Fruit fly (Drosophila melanogaster) whole organism, prepupa: ENCODE measurements around the gene CG4325.
A peak's percentile ranks its signal among the peaks of the same experiment; 100 is the strongest.

Source experiments
- Blimp-1 ChIP-seq: fragments of 200-800 bp; sonication (Bioruptor generic); optimal IDR thresholded peaks from 3 replicates; lab custom pipeline; 2017; ENCODE audit warnings: missing biosample characterization, missing genetic modification characterization, mild to moderate bottlenecking, moderate library complexity, missing genetic modification reagents
- CG10631 ChIP-seq: fragments of 200-800 bp; sonication (Bioruptor generic); optimal IDR thresholded peaks from 2 replicates; lab custom pipeline; 2016; ENCODE audit warnings: missing biosample characterization, missing genetic modification characterization
- CG10669 ChIP-seq: fragments of 200-800 bp; sonication (Bioruptor generic); optimal IDR thresholded peaks from 3 replicates; lab custom pipeline; 2018; ENCODE audit warnings: missing biosample characterization, mild to moderate bottlenecking, missing genetic modification characterization, moderate library complexity
- CG11294 ChIP-seq: fragments of 200-800 bp; sonication (Bioruptor generic); IDR thresholded peaks from 2 replicates; pipeline ENCODE4 v1.3.6; 2022; ENCODE audit warnings: missing biosample characterization, missing genetic modification characterization
- CG11902 ChIP-seq: fragments of 200-800 bp; sonication (Bioruptor generic); optimal IDR thresholded peaks from 3 replicates; lab custom pipeline; 2016; ENCODE audit warnings: missing biosample characterization, missing genetic modification characterization
- CG15336 ChIP-seq: fragments of 200-800 bp; sonication (Bioruptor generic); IDR thresholded peaks from 2 replicates; pipeline ENCODE4 v1.3.6; 2022; ENCODE audit warnings: missing biosample characterization, missing genetic modification characterization
- CG1621 ChIP-seq: fragments of 200-800 bp; sonication (Bioruptor generic); optimal IDR thresholded peaks from 3 replicates; lab custom pipeline; 2018; ENCODE audit warnings: missing biosample characterization, mild to moderate bottlenecking, missing genetic modification characterization
- CG16779 ChIP-seq: fragments of 200-800 bp; sonication (Bioruptor generic); optimal IDR thresholded peaks from 3 replicates; lab custom pipeline; 2017; ENCODE audit warnings: missing biosample characterization, mild to moderate bottlenecking, missing genetic modification characterization
- CG3032 ChIP-seq: fragments of 200-800 bp; optimal IDR thresholded peaks from 2 replicates; lab custom pipeline; 2019; ENCODE audit warnings: missing biosample characterization, mild to moderate bottlenecking, missing genetic modification characterization, moderate library complexity
- CG31627 ChIP-seq: fragments of 200-800 bp; sonication (Bioruptor generic); optimal IDR thresholded peaks from 3 replicates; lab custom pipeline; 2016; ENCODE audit warnings: missing biosample characterization, missing genetic modification characterization
- CG32006 ChIP-seq: fragments of 200-800 bp; sonication (Bioruptor generic); optimal IDR thresholded peaks from 3 replicates; lab custom pipeline; 2017; ENCODE audit warnings: missing biosample characterization, mild to moderate bottlenecking, missing genetic modification characterization
- CG3919 ChIP-seq: fragments of 200-800 bp; sonication (Bioruptor generic); optimal IDR thresholded peaks from 3 replicates; lab custom pipeline; 2016; ENCODE audit warnings: missing biosample characterization, missing genetic modification characterization
- CG4318 ChIP-seq: fragments of 200-800 bp; sonication (Bioruptor generic); optimal IDR thresholded peaks from 3 replicates; lab custom pipeline; 2017; ENCODE audit warnings: missing biosample characterization, mild to moderate bottlenecking, missing genetic modification characterization
- CG6163 ChIP-seq: fragments of 200-800 bp; sonication (Bioruptor generic); IDR thresholded peaks from 3 replicates; pipeline ENCODE4 v1.3.6; 2022; ENCODE audit warnings: missing biosample characterization, missing genetic modification characterization
- CG6276 ChIP-seq: fragments of 200-800 bp; sonication (Bioruptor generic); optimal IDR thresholded peaks from 2 replicates; lab custom pipeline; 2017; ENCODE audit warnings: missing biosample characterization, mild to moderate bottlenecking, missing genetic modification characterization
- CG6792 ChIP-seq: fragments of 200-800 bp; sonication (Bioruptor generic); optimal IDR thresholded peaks from 3 replicates; lab custom pipeline; 2016; ENCODE audit warnings: missing biosample characterization, missing genetic modification characterization
- CG6808 ChIP-seq: fragments of 200-800 bp; sonication (Bioruptor generic); optimal IDR thresholded peaks from 3 replicates; lab custom pipeline; 2017; ENCODE audit warnings: missing biosample characterization, missing genetic modification characterization, mild to moderate bottlenecking, moderate library complexity, missing genetic modification reagents
- CG7368 ChIP-seq: fragments of 200-800 bp; sonication (Bioruptor generic); optimal IDR thresholded peaks from 3 replicates; lab custom pipeline; 2016; ENCODE audit warnings: missing biosample characterization, missing genetic modification characterization
- CG8119 ChIP-seq: fragments of 200-800 bp; sonication (Bioruptor generic); IDR thresholded peaks from 3 replicates; pipeline ENCODE4 v1.3.6; 2022; ENCODE audit warnings: missing biosample characterization, missing genetic modification characterization
- CG8319 ChIP-seq: fragments of 200-800 bp; sonication (Bioruptor generic); optimal IDR thresholded peaks from 3 replicates; lab custom pipeline; 2016; ENCODE audit warnings: missing biosample characterization, missing genetic modification characterization
- CG8632 ChIP-seq: fragments of 200-800 bp; sonication (Bioruptor generic); optimal IDR thresholded peaks from 3 replicates; lab custom pipeline; 2016; ENCODE audit warnings: missing biosample characterization, missing genetic modification characterization
- CG9139 ChIP-seq: fragments of 200-800 bp; sonication (Bioruptor generic); optimal IDR thresholded peaks from 3 replicates; lab custom pipeline; 2017; ENCODE audit warnings: missing biosample characterization, mild to moderate bottlenecking, missing genetic modification characterization
- Eip75B ChIP-seq: fragments of 200-800 bp; sonication (Bioruptor generic); optimal IDR thresholded peaks from 3 replicates; lab custom pipeline; 2016; ENCODE audit warnings: missing biosample characterization, missing genetic modification characterization
- Eip78C ChIP-seq: fragments of 200-800 bp; sonication (Bioruptor generic); peaks from one replicate; lab custom pipeline; 2016; ENCODE audit warnings: missing biosample characterization, missing genetic modification characterization
- Eip93F ChIP-seq: fragments of 200-800 bp; sonication (Bioruptor generic); optimal IDR thresholded peaks from 2 replicates; lab custom pipeline; 2016; ENCODE audit warnings: missing biosample characterization, mild to moderate bottlenecking, missing genetic modification characterization
- Ets21C ChIP-seq: fragments of 200-800 bp; sonication (Bioruptor generic); optimal IDR thresholded peaks from 3 replicates; lab custom pipeline; 2016; ENCODE audit warnings: missing biosample characterization, missing genetic modification characterization
- Ets96B ChIP-seq: fragments of 200-800 bp; optimal IDR thresholded peaks from 2 replicates; lab custom pipeline; 2019; ENCODE audit warnings: missing biosample characterization, mild to moderate bottlenecking, missing genetic modification characterization, moderate library complexity
- Gug ChIP-seq: fragments of 200-800 bp; sonication (Bioruptor generic); IDR thresholded peaks from 2 replicates; pipeline ENCODE4 v1.3.6; 2022; ENCODE audit warnings: missing biosample characterization, missing genetic modification characterization
- Hr38 ChIP-seq: sonication (Bioruptor generic); optimal IDR thresholded peaks from 2 replicates; lab custom pipeline; 2016; ENCODE audit warnings: missing biosample characterization, missing genetic modification characterization
- Hr39 ChIP-seq: fragments of 200-800 bp; sonication (Bioruptor generic); optimal IDR thresholded peaks from 2 replicates; lab custom pipeline; 2016; ENCODE audit warnings: missing biosample characterization, missing genetic modification characterization
- Hr4 ChIP-seq: fragments of 200-800 bp; sonication (Bioruptor generic); optimal IDR thresholded peaks from 3 replicates; lab custom pipeline; 2016; ENCODE audit warnings: missing biosample characterization, missing genetic modification characterization
- Lpt ChIP-seq: fragments of 200-800 bp; sonication (Bioruptor generic); optimal IDR thresholded peaks from 3 replicates; lab custom pipeline; 2016; ENCODE audit warnings: missing biosample characterization, missing genetic modification characterization
- Met ChIP-seq: fragments of 200-800 bp; sonication (Bioruptor generic); optimal IDR thresholded peaks from 3 replicates; lab custom pipeline; 2016; ENCODE audit warnings: missing biosample characterization, missing genetic modification characterization
- OdsH ChIP-seq: fragments of 200-800 bp; sonication (Bioruptor generic); optimal IDR thresholded peaks from 3 replicates; lab custom pipeline; 2016; ENCODE audit warnings: missing biosample characterization, missing genetic modification characterization
- Smox ChIP-seq: fragments of 200-800 bp; sonication (Bioruptor generic); optimal IDR thresholded peaks from 3 replicates; lab custom pipeline; 2016; ENCODE audit warnings: missing biosample characterization, missing genetic modification characterization
- Sox102F ChIP-seq: fragments of 200-800 bp; sonication (Bioruptor generic); optimal IDR thresholded peaks from 2 replicates; lab custom pipeline; 2016; ENCODE audit warnings: missing biosample characterization, mild to moderate bottlenecking, missing genetic modification characterization
- Sox14 ChIP-seq: fragments of 200-800 bp; sonication (Bioruptor generic); optimal IDR thresholded peaks from 3 replicates; lab custom pipeline; 2016; ENCODE audit warnings: missing biosample characterization, missing genetic modification characterization
- Sox15 ChIP-seq: fragments of 200-800 bp; sonication (Bioruptor generic); optimal IDR thresholded peaks from 3 replicates; lab custom pipeline; 2016; ENCODE audit warnings: missing biosample characterization, missing genetic modification characterization
- achi ChIP-seq: fragments of 200-800 bp; sonication (Bioruptor generic); optimal IDR thresholded peaks from 3 replicates; lab custom pipeline; 2016; ENCODE audit warnings: missing biosample characterization, missing genetic modification characterization
- acj6 ChIP-seq: fragments of 200-800 bp; sonication (Bioruptor generic); optimal IDR thresholded peaks from 3 replicates; lab custom pipeline; 2016; ENCODE audit warnings: missing biosample characterization, missing genetic modification characterization
- cyc ChIP-seq: fragments of 200-800 bp; sonication (Bioruptor generic); optimal IDR thresholded peaks from 3 replicates; lab custom pipeline; 2016; ENCODE audit warnings: missing biosample characterization, missing genetic modification characterization
- dsx ChIP-seq: fragments of 200-800 bp; optimal IDR thresholded peaks from 3 replicates; lab custom pipeline; 2019; ENCODE audit warnings: missing biosample characterization, mild to moderate bottlenecking, missing genetic modification characterization, moderate library complexity; ENCODE audit not compliant: poor library complexity, severe bottlenecking
- eg ChIP-seq: fragments of 200-800 bp; sonication (Bioruptor generic); IDR thresholded peaks from 3 replicates; pipeline ENCODE4 v1.3.6; 2022; ENCODE audit warnings: missing biosample characterization, missing genetic modification characterization
- esn ChIP-seq: fragments of 200-800 bp; sonication (Bioruptor generic); optimal IDR thresholded peaks from 2 replicates; lab custom pipeline; 2016; ENCODE audit warnings: missing biosample characterization, mild to moderate bottlenecking, missing genetic modification characterization, moderate library complexity
- fd59A ChIP-seq: fragments of 200-800 bp; sonication (Bioruptor generic); optimal IDR thresholded peaks from 2 replicates; lab custom pipeline; 2017; ENCODE audit warnings: missing biosample characterization, mild to moderate bottlenecking, missing genetic modification characterization, missing genetic modification reagents
- fd85E ChIP-seq: fragments of 200-800 bp; sonication (Bioruptor generic); optimal IDR thresholded peaks from 3 replicates; lab custom pipeline; 2016; ENCODE audit warnings: missing biosample characterization, missing genetic modification characterization
- fkh ChIP-seq: fragments of 200-800 bp; sonication (Bioruptor generic); optimal IDR thresholded peaks from 3 replicates; lab custom pipeline; 2017; ENCODE audit warnings: missing biosample characterization, mild to moderate bottlenecking, missing genetic modification characterization, moderate library complexity
- lz ChIP-seq: fragments of 200-800 bp; sonication (Bioruptor generic); optimal IDR thresholded peaks from 3 replicates; lab custom pipeline; 2016; ENCODE audit warnings: missing biosample characterization, missing genetic modification characterization
- net ChIP-seq: fragments of 200-800 bp; sonication (Bioruptor generic); optimal IDR thresholded peaks from 3 replicates; lab custom pipeline; 2016; ENCODE audit warnings: missing biosample characterization, missing genetic modification characterization
- pdm3 ChIP-seq: fragments of 200-800 bp; sonication (Bioruptor generic); optimal IDR thresholded peaks from 3 replicates; lab custom pipeline; 2016; ENCODE audit warnings: missing biosample characterization, missing genetic modification characterization
- salr ChIP-seq, 2 experiments: fragments of 200-800 bp; sonication (Bioruptor generic); optimal IDR thresholded peaks; 3 replicates each; lab custom pipeline; 2016 to 2018; ENCODE audit warnings: missing biosample characterization in 2 of 2, missing genetic modification characterization in 2 of 2, mild to moderate bottlenecking in 1 of 2
- spab ChIP-seq: fragments of 200-800 bp; sonication (Bioruptor generic); optimal IDR thresholded peaks from 2 replicates; lab custom pipeline; 2017; ENCODE audit warnings: missing biosample characterization, mild to moderate bottlenecking, missing genetic modification characterization, missing genetic modification reagents
- ss ChIP-seq, 2 experiments: fragments of 200-800 bp; sonication (Bioruptor generic); optimal IDR thresholded peaks; 2 replicates in 1 of 2; 3 replicates in 1 of 2; lab custom pipeline; 2017 to 2018; ENCODE audit warnings: mild to moderate bottlenecking in 2 of 2, missing biosample characterization in 2 of 2, missing genetic modification characterization in 2 of 2, moderate library complexity in 1 of 2
- vri ChIP-seq: fragments of 200-800 bp; sonication (Bioruptor generic); optimal IDR thresholded peaks from 3 replicates; lab custom pipeline; 2016; ENCODE audit warnings: missing biosample characterization, mild to moderate bottlenecking, missing genetic modification characterization

CG4325 gene

DNA sequence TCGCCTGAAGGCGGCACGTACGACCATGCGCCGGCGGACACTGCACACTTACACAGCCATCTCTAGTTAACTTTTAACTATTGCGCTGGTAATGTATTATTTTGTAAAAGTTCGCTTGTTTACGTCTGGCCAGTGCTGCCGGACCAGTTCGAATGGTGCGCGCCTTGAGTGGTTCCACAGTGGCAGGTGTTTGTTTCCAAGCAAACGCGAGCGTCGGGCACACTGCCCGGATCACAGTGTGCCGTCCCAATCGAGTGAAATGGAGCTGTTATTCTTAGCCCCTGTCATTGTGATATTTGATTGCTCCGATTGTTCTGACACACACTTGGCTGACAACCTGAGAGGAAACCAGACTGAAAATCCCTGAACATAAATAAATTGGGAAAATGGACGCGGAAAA lies 29.7 kb upstream of the CG4325 start, which contains the start of gene CG4199:
Gene CG4199, minus strand, starts transcription at position 159 of the 400 bp plus-strand sequence.
- TF ChIP-seq Smox (GFP tag; lab: Kevin White, UChicago) (no peak), CG1621 (tag; lab: Kevin White, UChicago) (peak; percentile 19), fd59A (GFP tag; lab: Kevin White, UChicago) (no peak), CG10631 (GFP tag; lab: Kevin White, UChicago) (no peak), esn (GFP tag; lab: Kevin White, UChicago) (peak; percentile 6), Gug (no peak), Sox14 (peak; percentile 14), Hr38 (GFP tag; lab: Kevin White, UChicago) (no peak), spab (no peak), dsx (GFP tag; lab: Kevin White, UChicago) (no peak), CG16779 (tag; lab: Kevin White, UChicago) (no peak), salr (GFP tag; optimal IDR thresholded peaks at IDR 0.05; lab: Kevin White, UChicago) (no peak), Eip93F (GFP tag; lab: Kevin White, UChicago) (no peak), CG6808 (GFP tag; lab: Kevin White, UChicago) (no peak), lz (no peak), CG6276 (no peak), CG9139 (GFP tag; lab: Kevin White, UChicago) (no peak), Blimp-1 (GFP tag; lab: Kevin White, UChicago) (no peak), CG8319 (GFP tag; lab: Kevin White, UChicago) (no peak), Sox15 (no peak), Eip75B (GFP tag; lab: Kevin White, UChicago) (no peak), fkh (GFP tag; lab: Kevin White, UChicago) (peak; percentile 57), Ets21C (GFP tag; lab: Kevin White, UChicago) (no peak), pdm3 (GFP tag; lab: Kevin White, UChicago) (no peak), vri (GFP tag; lab: Kevin White, UChicago) (no peak), ss (GFP tag; optimal IDR thresholded peaks at IDR 0.05; lab: Kevin White, UChicago) (no peak), CG7368 (no peak), net (GFP tag; lab: Kevin White, UChicago) (no peak), Hr4 (GFP tag; lab: Kevin White, UChicago) (no peak), fd85E (GFP tag; lab: Kevin White, UChicago) (no peak), CG6792 (GFP tag; lab: Kevin White, UChicago) (no peak), CG10669 (GFP tag; lab: Kevin White, UChicago) (no peak), Eip78C (peak; percentile 41), Sox102F (no peak), Met (no peak), Lpt (GFP tag; lab: Kevin White, UChicago) (no peak), CG4318 (GFP tag; lab: Kevin White, UChicago) (no peak), achi (GFP tag; lab: Kevin White, UChicago) (peak; percentile 32), acj6 (no peak), Ets96B (tag; lab: Kevin White, UChicago) (no peak), CG32006 (GFP tag; lab: Kevin White, UChicago) (no peak), CG3032 (tag; lab: Kevin White, UChicago) (no peak), CG15336 (GFP tag; lab: Robert Waterston, UW) (no peak), eg (GFP tag; lab: Robert Waterston, UW) (no peak), Hr39 (GFP tag; lab: Kevin White, UChicago) (no peak), CG11902 (GFP tag; lab: Kevin White, UChicago) (no peak), cyc (no peak), CG11294 (GFP tag; lab: Robert Waterston, UW) (no peak), CG6163 (GFP tag; lab: Robert Waterston, UW) (no peak), OdsH (GFP tag; lab: Kevin White, UChicago) (no peak), CG3919 (GFP tag; lab: Kevin White, UChicago) (no peak), CG8632 (GFP tag; lab: Kevin White, UChicago) (no peak), CG31627 (GFP tag; lab: Kevin White, UChicago) (no peak), CG8119 (GFP tag; lab: Robert Waterston, UW) (no peak)
